Fruit fly (Drosophila melanogaster) whole organism, adult: ENCODE results near the gene CG4686.
A peak's percentile ranks its signal among the peaks of the same experiment; 100 is the strongest.

ENCODE experiments used
- CG11617 ChIP-seq: fragments of 200-800 bp; sonication (Bioruptor generic); optimal IDR thresholded peaks from 2 replicates; lab custom pipeline; 2017; ENCODE audit warnings: mild to moderate bottlenecking, missing biosample characterization, missing genetic modification reagents, missing genetic modification characterization
- CG12768 ChIP-seq: fragments of 200-800 bp; sonication (Bioruptor generic); optimal IDR thresholded peaks from 2 replicates; lab custom pipeline; 2017; ENCODE audit warnings: missing biosample characterization, missing genetic modification characterization, mild to moderate bottlenecking, moderate library complexity, missing genetic modification reagents
- CG14711 ChIP-seq: fragments of 200-800 bp; sonication (Bioruptor generic); optimal IDR thresholded peaks from 2 replicates; lab custom pipeline; 2018; ENCODE audit warnings: missing biosample characterization, mild to moderate bottlenecking, missing genetic modification characterization, moderate library complexity
- CG1620 ChIP-seq: fragments of 200-800 bp; sonication (Bioruptor generic); optimal IDR thresholded peaks from 2 replicates; lab custom pipeline; 2016; ENCODE audit warnings: missing biosample characterization, missing genetic modification characterization
- CG33017 ChIP-seq: fragments of 200-800 bp; sonication (Bioruptor generic); optimal IDR thresholded peaks from 2 replicates; lab custom pipeline; 2018; ENCODE audit warnings: missing biosample characterization, mild to moderate bottlenecking, missing genetic modification characterization, moderate library complexity
- CG5204 ChIP-seq: fragments of 200-800 bp; sonication (Bioruptor generic); optimal IDR thresholded peaks from 2 replicates; lab custom pipeline; 2016; ENCODE audit warnings: missing biosample characterization, missing genetic modification characterization
- CG7045 ChIP-seq: fragments of 200-800 bp; sonication (Bioruptor generic); optimal IDR thresholded peaks from 2 replicates; lab custom pipeline; 2017; ENCODE audit warnings: missing biosample characterization, mild to moderate bottlenecking, missing genetic modification characterization
- CG7101 ChIP-seq: fragments of 200-800 bp; sonication (Bioruptor generic); optimal IDR thresholded peaks from 2 replicates; lab custom pipeline; 2018; ENCODE audit warnings: missing biosample characterization, mild to moderate bottlenecking, missing genetic modification characterization, moderate library complexity
- Clk ChIP-seq: fragments of 200-800 bp; sonication (Bioruptor generic); optimal IDR thresholded peaks from 2 replicates; lab custom pipeline; 2017; ENCODE audit warnings: missing biosample characterization, missing genetic modification characterization
- Crg-1 ChIP-seq: fragments of 200-800 bp; sonication (Bioruptor generic); optimal IDR thresholded peaks from 2 replicates; lab custom pipeline; 2016; ENCODE audit warnings: missing biosample characterization, missing genetic modification characterization
- Hr96 ChIP-seq: fragments of 200-800 bp; sonication (Bioruptor generic); optimal IDR thresholded peaks from 2 replicates; lab custom pipeline; 2016; ENCODE audit warnings: missing biosample characterization, missing genetic modification characterization
- Mnt ChIP-seq: fragments of 200-800 bp; sonication (Bioruptor generic); optimal IDR thresholded peaks from 2 replicates; lab custom pipeline; 2016; ENCODE audit warnings: missing biosample characterization, mild to moderate bottlenecking, missing genetic modification characterization
- bab1 ChIP-seq: fragments of 200-800 bp; sonication (Bioruptor generic); optimal IDR thresholded peaks from 3 replicates; lab custom pipeline; 2019; ENCODE audit warnings: missing biosample characterization, mild to moderate bottlenecking, missing genetic modification characterization, moderate library complexity
- cic ChIP-seq: fragments of 200-800 bp; sonication (Bioruptor generic); optimal IDR thresholded peaks from 2 replicates; lab custom pipeline; 2017; ENCODE audit warnings: missing biosample characterization, mild to moderate bottlenecking, missing genetic modification characterization, moderate library complexity
- cnc ChIP-seq, 2 experiments: fragments of >200 bp; optimal IDR thresholded peaks; 2 replicates each; lab custom pipeline; 2017
- kay ChIP-seq: fragments of 200-800 bp; sonication (Bioruptor generic); peaks from one replicate; lab custom pipeline; 2016; ENCODE audit warnings: missing biosample characterization, missing genetic modification characterization, borderline replicate concordance
- ovo ChIP-seq: fragments of 200-800 bp; sonication (Bioruptor generic); optimal IDR thresholded peaks from 2 replicates; lab custom pipeline; 2016; ENCODE audit warnings: missing biosample characterization, missing genetic modification characterization
- pad ChIP-seq: fragments of 200-800 bp; sonication (Bioruptor generic); optimal IDR thresholded peaks from 3 replicates; lab custom pipeline; 2017; ENCODE audit warnings: missing biosample characterization, missing genetic modification characterization, mild to moderate bottlenecking, moderate library complexity, missing genetic modification reagents
- tj ChIP-seq: fragments of 200-800 bp; sonication (Bioruptor generic); optimal IDR thresholded peaks from 3 replicates; lab custom pipeline; 2017; ENCODE audit warnings: missing biosample characterization, mild to moderate bottlenecking, missing genetic modification characterization, moderate library complexity
- toe ChIP-seq: fragments of 200-800 bp; sonication (Bioruptor generic); optimal IDR thresholded peaks from 2 replicates; lab custom pipeline; 2016; ENCODE audit warnings: missing biosample characterization, missing genetic modification characterization

CG4686 gene

dm6 chr3R:19858017-19858659 is 6.2 kb upstream of the CG4686 start:
- peak; percentile 28 for TF ChIP-seq ovo (GFP tag; lab: Kevin White, UChicago)
- TF ChIP-seq cic (GFP tag; lab: Kevin White, UChicago): peak; percentile 92
- TF ChIP-seq CG5204 (GFP tag; lab: Kevin White, UChicago): no peak
- peak; percentile 73 for TF ChIP-seq Crg-1 (GFP tag; lab: Kevin White, UChicago)
- no peak for TF ChIP-seq cnc (optimal IDR thresholded peaks at IDR 0.05; lab: Kevin White, UChicago)
- peak; percentile 44 for TF ChIP-seq pad (GFP tag; lab: Kevin White, UChicago)
- no peak for TF ChIP-seq Clk (GFP tag; lab: Kevin White, UChicago)
- no peak for TF ChIP-seq bab1 (GFP tag; lab: Kevin White, UChicago)
- TF ChIP-seq CG33017 (tag; lab: Kevin White, UChicago): peak; percentile 62
- TF ChIP-seq Mnt (GFP tag; lab: Kevin White, UChicago): peak; percentile 47
- no peak for TF ChIP-seq kay (GFP tag; lab: Kevin White, UChicago)
- peak; percentile 48 for TF ChIP-seq CG7045 (GFP tag; lab: Kevin White, UChicago)
- peak; percentile 25 for TF ChIP-seq tj (GFP tag; lab: Kevin White, UChicago)
- TF ChIP-seq CG12768 (GFP tag; lab: Kevin White, UChicago): peak; percentile 52
- peak; percentile 15 for TF ChIP-seq Hr96 (GFP tag; lab: Kevin White, UChicago)
- TF ChIP-seq toe: peak; percentile 42
- peak; percentile 47 for TF ChIP-seq CG1620 (GFP tag; lab: Kevin White, UChicago)
- TF ChIP-seq CG11617 (GFP tag; lab: Kevin White, UChicago): peak; percentile 39
- TF ChIP-seq CG14711 (tag; lab: Kevin White, UChicago): peak; percentile 10
- peak; percentile 25 for TF ChIP-seq CG7101

DNA sequence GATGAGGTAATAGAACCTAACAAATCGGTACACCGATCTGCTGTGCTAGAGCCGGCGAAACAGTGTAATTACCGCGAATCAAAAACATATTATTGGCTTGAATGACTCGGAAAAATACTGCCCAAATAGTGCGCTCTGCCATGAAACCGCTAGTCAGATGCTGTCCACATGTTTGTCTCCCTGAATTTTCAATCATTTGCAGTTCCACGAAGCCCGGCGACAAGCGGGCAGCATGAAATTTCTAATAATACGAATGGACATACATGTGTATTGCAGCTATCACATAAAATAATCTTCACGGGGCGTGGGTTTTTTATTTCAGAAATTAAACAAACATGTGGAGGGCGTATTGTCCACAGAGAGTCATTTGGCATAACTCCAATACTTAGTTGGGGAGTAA is 5.4 kb upstream of the CG4686 start:
- TF ChIP-seq CG12768 (GFP tag; lab: Kevin White, UChicago): no peak
- TF ChIP-seq cnc (optimal IDR thresholded peaks at IDR 0.05; lab: Kevin White, UChicago): peak in 1 of 2 experiments; percentile 4
- no peak for TF ChIP-seq kay (GFP tag; lab: Kevin White, UChicago)
- no peak for TF ChIP-seq CG7101
- TF ChIP-seq cic (GFP tag; lab: Kevin White, UChicago): no peak

dm6 chr3R:19859370-19860033 is 4.8 kb upstream of the CG4686 start:
- TF ChIP-seq kay (GFP tag; lab: Kevin White, UChicago) (no peak), pad (GFP tag; lab: Kevin White, UChicago) (peak; percentile 7), CG5204 (GFP tag; lab: Kevin White, UChicago) (no peak), tj (GFP tag; lab: Kevin White, UChicago) (no peak), CG14711 (tag; lab: Kevin White, UChicago) (no peak), CG11617 (GFP tag; lab: Kevin White, UChicago) (peak; percentile 62), CG1620 (GFP tag; lab: Kevin White, UChicago) (peak; percentile 16), Hr96 (GFP tag; lab: Kevin White, UChicago) (peak; percentile 55), Mnt (GFP tag; lab: Kevin White, UChicago) (peak; percentile 52), CG7101 (no peak), cic (GFP tag; lab: Kevin White, UChicago) (peak; percentile 91), bab1 (GFP tag; lab: Kevin White, UChicago) (no peak), CG33017 (tag; lab: Kevin White, UChicago) (no peak), ovo (GFP tag; lab: Kevin White, UChicago) (peak; percentile 14), Clk (GFP tag; lab: Kevin White, UChicago) (no peak), Crg-1 (GFP tag; lab: Kevin White, UChicago) (no peak), toe (peak; percentile 42), cnc (optimal IDR thresholded peaks at IDR 0.05; lab: Kevin White, UChicago) (no peak), CG12768 (GFP tag; lab: Kevin White, UChicago) (peak; percentile 94), CG7045 (GFP tag; lab: Kevin White, UChicago) (peak; percentile 54)

DNA sequence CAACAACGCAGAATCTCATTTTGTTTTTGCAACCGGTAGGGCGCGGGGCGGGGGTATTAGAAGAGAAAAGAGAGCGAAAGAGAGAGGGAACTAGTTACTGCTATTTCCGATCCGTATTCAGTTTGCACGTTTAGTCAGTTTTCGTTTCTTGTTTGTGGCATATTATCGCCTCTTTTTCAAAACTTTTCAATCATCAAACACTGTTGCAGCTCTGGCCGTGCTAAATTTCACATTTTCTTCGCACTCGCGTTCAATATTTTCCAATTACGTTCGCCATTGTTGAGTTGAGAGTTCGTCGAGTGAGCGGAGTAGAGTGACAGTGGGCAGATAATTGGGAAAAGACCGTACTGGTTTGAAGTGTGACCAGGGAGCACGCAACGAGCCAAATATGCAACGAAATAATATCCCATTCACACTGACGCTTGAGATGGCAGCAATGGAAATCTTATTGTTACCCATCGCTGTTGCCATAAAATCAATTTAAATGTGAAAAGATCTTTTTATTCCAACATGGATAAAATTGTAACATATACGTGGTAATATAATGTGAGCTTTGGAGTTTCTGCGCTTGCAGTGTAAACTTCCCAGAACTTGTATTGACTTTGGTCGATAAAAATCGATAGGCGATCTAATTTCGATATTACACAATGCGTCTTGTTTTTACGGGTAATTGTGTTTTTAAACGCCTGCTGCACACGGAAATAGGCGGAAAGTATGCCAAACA is 3.1 kb upstream of the CG4686 start, which contains the start of the genes Ire1 and Mrm2:
TSS of gene Ire1 (minus strand) at position 296 of the 724 bp plus-strand sequence.
TSS of gene Mrm2 (plus strand) at position 615 of the 724 bp plus-strand sequence.
- peak; percentile 53 for TF ChIP-seq CG14711 (tag; lab: Kevin White, UChicago)
- peak; percentile 86 for TF ChIP-seq Hr96 (GFP tag; lab: Kevin White, UChicago)
- no peak for TF ChIP-seq kay (GFP tag; lab: Kevin White, UChicago)
- peak; percentile 77 for TF ChIP-seq ovo (GFP tag; lab: Kevin White, UChicago)
- TF ChIP-seq CG7101: peak; percentile 73
- peak; percentile 38 for TF ChIP-seq CG33017 (tag; lab: Kevin White, UChicago)
- TF ChIP-seq tj (GFP tag; lab: Kevin White, UChicago): peak; percentile 45
- peak; percentile 67 for TF ChIP-seq CG12768 (GFP tag; lab: Kevin White, UChicago)
- TF ChIP-seq CG5204 (GFP tag; lab: Kevin White, UChicago): no peak
- TF ChIP-seq cnc (optimal IDR thresholded peaks at IDR 0.05; lab: Kevin White, UChicago): no peak
- peak; percentile 59 for TF ChIP-seq Mnt (GFP tag; lab: Kevin White, UChicago)
- TF ChIP-seq CG1620 (GFP tag; lab: Kevin White, UChicago): peak; percentile 88
- peak; percentile 66 for TF ChIP-seq Crg-1 (GFP tag; lab: Kevin White, UChicago)
- peak; percentile 78 for TF ChIP-seq CG11617 (GFP tag; lab: Kevin White, UChicago)
- TF ChIP-seq toe: peak; percentile 94
- TF ChIP-seq Clk (GFP tag; lab: Kevin White, UChicago): peak; percentile 70
- TF ChIP-seq pad (GFP tag; lab: Kevin White, UChicago): peak; percentile 61
- peak; percentile 13 for TF ChIP-seq cic (GFP tag; lab: Kevin White, UChicago)
- TF ChIP-seq CG7045 (GFP tag; lab: Kevin White, UChicago): peak; percentile 67
- TF ChIP-seq bab1 (GFP tag; lab: Kevin White, UChicago): peak; percentile 42
